Worm (Caenorhabditis elegans) whole organism, late embryonic: ENCODE data around the gene C05E11.7.

Experiments
- C08G9.2 ChIP-seq: sonication (generic microtip); optimal IDR thresholded peaks from 2 replicates; lab custom pipeline; 2016; ENCODE audit warnings: mild to moderate bottlenecking, missing genetic modification characterization, moderate library complexity, missing compliant biosample characterization
- F13H6.1 ChIP-seq: sonication (generic microtip); optimal IDR thresholded peaks from 2 replicates; lab custom pipeline; 2016; ENCODE audit warnings: missing genetic modification characterization, missing compliant biosample characterization
- K02D7.2 ChIP-seq: sonication (generic microtip); optimal IDR thresholded peaks from 2 replicates; lab custom pipeline; 2017; ENCODE audit warnings: mild to moderate bottlenecking, missing genetic modification characterization, missing compliant biosample characterization
- K09A11.1 ChIP-seq: sonication (generic microtip); optimal IDR thresholded peaks from 2 replicates; lab custom pipeline; 2017; ENCODE audit warnings: antibody characterized with exemption, mild to moderate bottlenecking, missing genetic modification characterization, missing compliant biosample characterization; ENCODE audit not compliant: insufficient read depth
- T23F11.4 ChIP-seq: fragments of 200-800 bp; sonication (Bioruptor generic); optimal IDR thresholded peaks from 2 replicates; lab custom pipeline; 2018; ENCODE audit warnings: mild to moderate bottlenecking, missing genetic modification characterization, missing compliant biosample characterization
- ceh-19 ChIP-seq: fragments of 200-800 bp; sonication (Bioruptor generic); optimal IDR thresholded peaks from 2 replicates; lab custom pipeline; 2018; ENCODE audit warnings: mild to moderate bottlenecking, missing genetic modification characterization, missing compliant biosample characterization
- ceh-24 ChIP-seq: sonication (generic microtip); optimal IDR thresholded peaks from 2 replicates; lab custom pipeline; 2016; ENCODE audit warnings: mild to moderate bottlenecking, missing genetic modification characterization, missing compliant biosample characterization
- ceh-45 ChIP-seq: fragments of 200-800 bp; sonication (Bioruptor generic); IDR thresholded peaks from 2 replicates; pipeline ENCODE4 v1.3.6; 2022; ENCODE audit warnings: missing genetic modification reagents, missing genetic modification characterization, missing compliant biosample characterization
- che-1 ChIP-seq: sonication (generic microtip); optimal IDR thresholded peaks from 2 replicates; lab custom pipeline; 2016; ENCODE audit warnings: mild to moderate bottlenecking, missing genetic modification characterization, missing compliant biosample characterization
- dmd-4 ChIP-seq: sonication (generic microtip); optimal IDR thresholded peaks from 2 replicates; lab custom pipeline; 2016; ENCODE audit warnings: borderline replicate concordance, missing genetic modification characterization, missing compliant biosample characterization
- dve-1 ChIP-seq: sonication (generic microtip); optimal IDR thresholded peaks from 2 replicates; lab custom pipeline; 2017; ENCODE audit warnings: antibody characterized with exemption, mild to moderate bottlenecking, missing genetic modification characterization, missing compliant biosample characterization
- elt-2 ChIP-seq: sonication (generic microtip); optimal IDR thresholded peaks from 2 replicates; lab custom pipeline; 2016; ENCODE audit warnings: missing genetic modification reagents, missing genetic modification characterization, missing compliant biosample characterization
- eyg-1 ChIP-seq: sonication (generic microtip); optimal IDR thresholded peaks from 2 replicates; lab custom pipeline; 2016; ENCODE audit warnings: missing genotype, missing genetic modification characterization, missing compliant biosample characterization
- fax-1 ChIP-seq: sonication (generic microtip); optimal IDR thresholded peaks from 2 replicates; lab custom pipeline; 2016; ENCODE audit warnings: missing genotype, missing genetic modification characterization, missing compliant biosample characterization
- hlh-15 ChIP-seq: sonication (generic microtip); optimal IDR thresholded peaks from 2 replicates; lab custom pipeline; 2016; ENCODE audit warnings: missing genetic modification characterization, missing compliant biosample characterization
- hlh-6 ChIP-seq: sonication (generic microtip); optimal IDR thresholded peaks from 2 replicates; lab custom pipeline; 2016; ENCODE audit warnings: missing genotype, missing genetic modification characterization, missing compliant biosample characterization
- hlh-8 ChIP-seq: sonication (generic microtip); optimal IDR thresholded peaks from 2 replicates; lab custom pipeline; 2016; ENCODE audit warnings: missing genotype, missing genetic modification characterization, missing compliant biosample characterization
- lim-6 ChIP-seq: sonication (generic microtip); optimal IDR thresholded peaks from 2 replicates; lab custom pipeline; 2016; ENCODE audit warnings: missing genetic modification characterization, missing compliant biosample characterization
- lin-11 ChIP-seq: fragments of 200-800 bp; sonication (Bioruptor generic); optimal IDR thresholded peaks from 2 replicates; lab custom pipeline; 2018; ENCODE audit warnings: mild to moderate bottlenecking, missing genetic modification characterization, missing compliant biosample characterization
- mec-3 ChIP-seq: sonication (generic microtip); optimal IDR thresholded peaks from 2 replicates; lab custom pipeline; 2016; ENCODE audit warnings: borderline replicate concordance, missing genetic modification characterization, missing compliant biosample characterization
- nfya-1 ChIP-seq: sonication (generic microtip); optimal IDR thresholded peaks from 2 replicates; lab custom pipeline; 2017; ENCODE audit warnings: missing genetic modification characterization, mild to moderate bottlenecking, missing compliant biosample characterization, antibody characterized with exemption, moderate library complexity
- pat-9 ChIP-seq: fragments of 200-800 bp; sonication (Bioruptor generic); optimal IDR thresholded peaks from 2 replicates; lab custom pipeline; 2018; ENCODE audit warnings: mild to moderate bottlenecking, missing genetic modification characterization, moderate library complexity, missing compliant biosample characterization
- pha-2 ChIP-seq: sonication (generic microtip); optimal IDR thresholded peaks from 2 replicates; lab custom pipeline; 2017; ENCODE audit warnings: mild to moderate bottlenecking, missing genetic modification characterization, missing compliant biosample characterization
- pros-1 ChIP-seq: fragments of 150-350 bp; optimal IDR thresholded peaks from 2 replicates; lab custom pipeline; 2014; ENCODE audit warnings: missing biosample characterization, missing genetic modification reagents, missing genetic modification characterization
- rnt-1 ChIP-seq: sonication (generic microtip); optimal IDR thresholded peaks from 2 replicates; lab custom pipeline; 2016; ENCODE audit warnings: missing genetic modification characterization, missing compliant biosample characterization
- sdc-2 ChIP-seq: sonication (generic microtip); optimal IDR thresholded peaks from 2 replicates; lab custom pipeline; 2016; ENCODE audit warnings: missing genotype, missing genetic modification characterization, missing compliant biosample characterization
- sox-4 ChIP-seq: sonication (generic microtip); optimal IDR thresholded peaks from 2 replicates; lab custom pipeline; 2017; ENCODE audit warnings: mild to moderate bottlenecking, missing genetic modification characterization, inconsistent platforms, missing compliant biosample characterization
- syd-9 ChIP-seq: sonication (generic microtip); optimal IDR thresholded peaks from 2 replicates; lab custom pipeline; 2016; ENCODE audit warnings: mild to moderate bottlenecking, missing genetic modification characterization, moderate library complexity, missing compliant biosample characterization
- tbx-2 ChIP-seq: sonication (generic microtip); optimal IDR thresholded peaks from 2 replicates; lab custom pipeline; 2016; ENCODE audit warnings: missing genetic modification characterization, missing compliant biosample characterization
- tbx-7 ChIP-seq: sonication (generic microtip); optimal IDR thresholded peaks from 2 replicates; lab custom pipeline; 2016; ENCODE audit warnings: missing genotype, missing genetic modification characterization, missing compliant biosample characterization
- unc-42 ChIP-seq: sonication (generic microtip); optimal IDR thresholded peaks from 2 replicates; lab custom pipeline; 2016; ENCODE audit warnings: missing genotype, missing genetic modification characterization, missing compliant biosample characterization
- unc-55 ChIP-seq: sonication (generic microtip); optimal IDR thresholded peaks from 2 replicates; lab custom pipeline; 2017; ENCODE audit warnings: missing biosample characterization, missing genetic modification reagents, missing genetic modification characterization
- unc-86 ChIP-seq: sonication (generic microtip); optimal IDR thresholded peaks from 2 replicates; lab custom pipeline; 2016; ENCODE audit warnings: missing genetic modification characterization, missing compliant biosample characterization

The C05E11.7 gene

ce11 chrX:4585579-4585978, at the start of gene C05E11.7:
C05E11.7 (minus strand) TSS chrX:4585679.
- no peak for TF ChIP-seq hlh-15 (tag; lab: Kevin White, UChicago)
- TF ChIP-seq dmd-4 (tag; lab: Kevin White, UChicago), result no peak
- no peak for TF ChIP-seq eyg-1 (tag; lab: Kevin White, UChicago)
- TF ChIP-seq mec-3 (tag; lab: Kevin White, UChicago), result no peak
- TF ChIP-seq dve-1 (tag; lab: Kevin White, UChicago), result no peak
- no peak for TF ChIP-seq pat-9 (tag; lab: Kevin White, UChicago)
- no peak for TF ChIP-seq sdc-2
- TF ChIP-seq syd-9 (tag; lab: Kevin White, UChicago), result no peak

- TF ChIP-seq che-1 (tag; lab: Kevin White, UChicago), result no peak
- TF ChIP-seq nfya-1 (tag; lab: Kevin White, UChicago), result no peak
- no peak for TF ChIP-seq hlh-6 (tag; lab: Kevin White, UChicago)
- TF ChIP-seq tbx-2 (tag; lab: Kevin White, UChicago), result no peak
- no peak for TF ChIP-seq ceh-45 (GFP tag; lab: Robert Waterston, UW)
These were observed 46.6 kb upstream of the C05E11.7 start, which contains the start of gene slcr-46.1 for ce11 chrX:4632088-4632487. slcr-46.1 (plus strand) TSS chrX:4632361.

- TF ChIP-seq elt-2 (tag; lab: Kevin White, UChicago) (no peak), T23F11.4 (GFP tag; lab: Kevin White, UChicago) (no peak), unc-86 (tag; lab: Kevin White, UChicago) (no peak), ceh-45 (GFP tag; lab: Robert Waterston, UW) (no peak), unc-42 (tag; lab: Kevin White, UChicago) (peak; percentile 85), lin-11 (tag; lab: Kevin White, UChicago) (no peak), hlh-8 (peak; percentile 3), C08G9.2 (no peak), sox-4 (tag; lab: Kevin White, UChicago) (no peak), unc-55 (GFP tag; lab: Kevin White, UChicago) (peak; percentile 18), hlh-6 (tag; lab: Kevin White, UChicago) (no peak)
These were observed 43.5 kb upstream of the C05E11.7 start for ce11 chrX:4628817-4629575.

ce11 chrX:4628350-4628749, 42.9 kb upstream of the C05E11.7 start:
- no peak for TF ChIP-seq tbx-7

- TF ChIP-seq rnt-1 (tag; lab: Kevin White, UChicago), result no peak
- TF ChIP-seq K02D7.2, result no peak
- TF ChIP-seq F13H6.1 (tag; lab: Kevin White, UChicago), result no peak
- no peak for TF ChIP-seq fax-1 (tag; lab: Kevin White, UChicago)
- TF ChIP-seq C08G9.2, result no peak
- no peak for TF ChIP-seq ceh-24
- TF ChIP-seq ceh-19 (GFP tag; lab: Kevin White, UChicago), result no peak
- TF ChIP-seq dve-1 (tag; lab: Kevin White, UChicago), result no peak
- TF ChIP-seq pros-1 (tag; lab: Kevin White, UChicago), result no peak
- TF ChIP-seq hlh-8, result no peak
- TF ChIP-seq K09A11.1, result no peak
- TF ChIP-seq hlh-15 (tag; lab: Kevin White, UChicago), result no peak
- TF ChIP-seq pha-2, result no peak
- TF ChIP-seq lim-6, result no peak
These were observed 41.4 kb upstream of the C05E11.7 start for ce11 chrX:4626891-4627290.
